Worm (Caenorhabditis elegans) whole organism, L3 larva: Measurements from ENCODE around the gene F45B8.5.

Experiments
- R02D3.7 ChIP-seq: fragments of 150-350 bp; optimal IDR thresholded peaks from 2 replicates; lab custom pipeline; 2014; ENCODE audit warnings: missing biosample characterization, missing genetic modification characterization
- ama-1 ChIP-seq: fragments of 150-350 bp; optimal IDR thresholded peaks from 2 replicates; lab custom pipeline; 2018
- fkh-10 ChIP-seq: sonication (generic microtip); optimal IDR thresholded peaks from 2 replicates; lab custom pipeline; 2017; ENCODE audit warnings: missing biosample characterization, missing genetic modification reagents, missing genetic modification characterization
- mdl-1 ChIP-seq: fragments of 150-350 bp; optimal IDR thresholded peaks from 2 replicates; lab custom pipeline; 2014; ENCODE audit warnings: missing biosample characterization, missing genetic modification characterization
- nhr-237 ChIP-seq: fragments of 150-350 bp; optimal IDR thresholded peaks from 2 replicates; lab custom pipeline; 2014; ENCODE audit warnings: missing biosample characterization, missing genetic modification characterization
- nhr-28 ChIP-seq: fragments of 150-350 bp; optimal IDR thresholded peaks from 2 replicates; lab custom pipeline; 2014; ENCODE audit warnings: missing biosample characterization, missing genetic modification characterization
- nhr-77 ChIP-seq: fragments of 150-350 bp; optimal IDR thresholded peaks from 2 replicates; lab custom pipeline; 2014; ENCODE audit warnings: missing biosample characterization, missing genetic modification characterization
- unc-39 ChIP-seq: sonication (generic microtip); optimal IDR thresholded peaks from 4 replicates; lab custom pipeline; 2017; ENCODE audit warnings: missing biosample characterization, missing genetic modification characterization

- TF ChIP-seq unc-39 (tag; lab: Kevin White, UChicago) (no peak), nhr-77 (no peak), mdl-1 (no peak), ama-1 (no peak), nhr-237 (tag; lab: Kevin White, UChicago) (no peak), fkh-10 (GFP tag; lab: Kevin White, UChicago) (no peak), nhr-28 (no peak), R02D3.7 (tag; lab: Kevin White, UChicago) (no peak)
These were observed 4.4 kb upstream of the F45B8.5 start, which contains the start of gene idpp-3 for ce11 chrX:14961471-14961870.
